Fruit fly (Drosophila melanogaster): ENCODE results near the gene TpnC73F.

- TF ChIP-seq CG4318 (GFP tag; optimal IDR thresholded peaks at IDR 0.05) (peak; percentile 83), Gug (GFP tag; IDR thresholded peaks at IDR 0.05) (peak; percentile 85), Met (GFP tag; optimal IDR thresholded peaks at IDR 0.05) (peak; percentile 80), Eip75B (GFP tag; optimal IDR thresholded peaks at IDR 0.05) (peak; percentile 95), salr (GFP tag; optimal IDR thresholded peaks at IDR 0.05) (peak; percentile 88 to 90), CG16779 (tag; optimal IDR thresholded peaks at IDR 0.05) (peak; percentile 83), Lpt (GFP tag; optimal IDR thresholded peaks at IDR 0.05) (peak; percentile 82), CG6792 (GFP tag; optimal IDR thresholded peaks at IDR 0.05) (peak; percentile 91)
These were observed 41.6 kb upstream of the TpnC73F start for dm6 chr3L:17004218-17004759.

Data from whole organism, prepupa.